Fruit fly (Drosophila melanogaster) whole organism, prepupa: Measurements from ENCODE around the gene psh.
A peak's percentile ranks its signal among the peaks of the same experiment; 100 is the strongest.

Source experiments
- Blimp-1 ChIP-seq: fragments of 200-800 bp; sonication (Bioruptor generic); optimal IDR thresholded peaks from 3 replicates; lab custom pipeline; 2017; ENCODE audit warnings: missing biosample characterization, missing genetic modification characterization, mild to moderate bottlenecking, moderate library complexity, missing genetic modification reagents
- CG11762 ChIP-seq: fragments of 200-800 bp; sonication (Bioruptor generic); optimal IDR thresholded peaks from 3 replicates; lab custom pipeline; 2016; ENCODE audit warnings: missing biosample characterization, missing genetic modification characterization; ENCODE audit not compliant: insufficient read depth
- CG6163 ChIP-seq: fragments of 200-800 bp; sonication (Bioruptor generic); IDR thresholded peaks from 3 replicates; pipeline ENCODE4 v1.3.6; 2022; ENCODE audit warnings: missing biosample characterization, missing genetic modification characterization
- CG6854 ChIP-seq: fragments of 200-800 bp; sonication (Bioruptor generic); optimal IDR thresholded peaks from 2 replicates; lab custom pipeline; 2017; ENCODE audit warnings: missing biosample characterization, mild to moderate bottlenecking, missing genetic modification characterization
- Eip75B ChIP-seq: fragments of 200-800 bp; sonication (Bioruptor generic); optimal IDR thresholded peaks from 3 replicates; lab custom pipeline; 2016; ENCODE audit warnings: missing biosample characterization, missing genetic modification characterization
- Ets96B ChIP-seq: fragments of 200-800 bp; optimal IDR thresholded peaks from 2 replicates; lab custom pipeline; 2019; ENCODE audit warnings: missing biosample characterization, mild to moderate bottlenecking, missing genetic modification characterization, moderate library complexity
- Gug ChIP-seq: fragments of 200-800 bp; sonication (Bioruptor generic); IDR thresholded peaks from 2 replicates; pipeline ENCODE4 v1.3.6; 2022; ENCODE audit warnings: missing biosample characterization, missing genetic modification characterization
- achi ChIP-seq: fragments of 200-800 bp; sonication (Bioruptor generic); optimal IDR thresholded peaks from 3 replicates; lab custom pipeline; 2016; ENCODE audit warnings: missing biosample characterization, missing genetic modification characterization
- spab ChIP-seq: fragments of 200-800 bp; sonication (Bioruptor generic); optimal IDR thresholded peaks from 2 replicates; lab custom pipeline; 2017; ENCODE audit warnings: missing biosample characterization, mild to moderate bottlenecking, missing genetic modification characterization, missing genetic modification reagents

DNA sequence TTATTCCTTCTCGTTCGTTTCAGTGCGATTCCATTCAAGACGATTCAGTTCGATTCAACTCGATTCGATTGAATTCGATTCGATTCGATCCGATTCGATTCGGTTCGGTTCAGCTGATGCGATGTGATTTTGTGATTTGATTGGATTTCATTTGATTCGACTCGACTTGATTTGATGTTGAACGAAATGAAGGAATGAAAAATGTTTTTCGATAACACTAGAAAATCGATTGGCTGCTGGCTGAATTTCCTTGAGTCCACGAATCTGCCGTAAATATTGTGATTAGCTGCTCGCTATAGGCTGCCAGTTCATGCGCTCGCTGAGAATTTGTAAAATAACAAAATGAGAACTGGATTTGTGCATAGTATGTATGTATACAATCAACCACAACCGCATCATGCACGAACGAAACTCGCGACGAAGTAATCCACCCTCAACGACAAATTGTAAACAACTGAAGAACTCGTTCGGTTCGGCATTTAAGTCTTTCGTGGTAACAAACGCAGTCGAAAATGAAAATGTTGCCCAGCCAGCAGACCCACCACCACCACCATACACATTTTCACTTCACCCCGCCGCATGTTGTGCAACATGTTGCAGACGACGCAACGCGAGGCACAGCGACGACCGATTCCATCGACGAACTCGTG is 18.4 kb upstream of the psh start, which contains the start of gene Wnt5:
- TF ChIP-seq CG6854 (GFP tag; lab: Kevin White, UChicago) (peak; percentile 11), Ets96B (no peak), spab (no peak), CG11762 (GFP tag; lab: Kevin White, UChicago) (no peak), Blimp-1 (GFP tag; lab: Kevin White, UChicago) (no peak), CG6163 (GFP tag; lab: Robert Waterston, UW) (no peak; the same call in 2 of the 3 replicates), achi (GFP tag; lab: Kevin White, UChicago) (no peak), Eip75B (GFP tag; lab: Kevin White, UChicago) (no peak), Gug (GFP tag; lab: Robert Waterston, UW) (no peak)
